Worm (Caenorhabditis elegans) whole organism, L4/young adult: Measurements from ENCODE around the gene srbc-40.

Experiments
- W03F9.2 ChIP-seq: fragments of 150-350 bp; optimal IDR thresholded peaks from 2 replicates; lab custom pipeline; 2014; ENCODE audit warnings: missing biosample characterization, missing genetic modification characterization
- dao-5 ChIP-seq: sonication (generic microtip); optimal IDR thresholded peaks from 2 replicates; lab custom pipeline; 2016; ENCODE audit warnings: missing genotype, missing genetic modification characterization, moderate library complexity, missing compliant biosample characterization
- him-1 ChIP-seq: sonication (generic microtip); optimal IDR thresholded peaks from 2 replicates; lab custom pipeline; 2016; ENCODE audit warnings: missing genotype, missing genetic modification reagents, missing genetic modification characterization, missing compliant biosample characterization

DNA sequence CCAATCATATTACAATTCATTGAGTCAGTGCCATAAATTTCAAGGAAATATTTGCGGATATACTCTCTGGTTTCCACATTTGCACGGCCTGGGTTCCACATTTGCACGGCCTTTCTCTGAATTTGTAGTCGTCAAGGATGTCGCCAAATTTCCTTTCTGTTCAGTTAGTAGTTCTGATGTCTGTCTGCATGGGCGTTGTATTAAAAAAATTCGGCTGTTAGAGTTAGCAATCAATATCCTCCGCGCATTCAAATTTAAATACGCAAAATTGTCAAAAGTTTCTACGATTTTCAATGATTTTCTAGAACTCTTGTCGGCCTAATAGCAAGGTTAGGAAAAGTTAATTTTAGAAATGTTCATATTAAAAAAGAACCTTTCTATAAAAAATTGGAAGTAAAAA lies 23.7 kb downstream of the srbc-40 start, which contains the start of gene srj-52:
- TF ChIP-seq dao-5 (tag; lab: Kevin White, UChicago) (no peak), W03F9.2 (tag; lab: Kevin White, UChicago) (no peak), him-1 (no peak)
